Worm (Caenorhabditis elegans) whole organism, L2 larva: Measurements from ENCODE around the gene snb-5.

Experiments
- aly-2 ChIP-seq: fragments of 150-350 bp; optimal IDR thresholded peaks from 2 replicates; lab custom pipeline; 2014; ENCODE audit warnings: missing biosample characterization, missing genetic modification characterization
- ama-1 ChIP-seq: fragments of 150-350 bp; optimal IDR thresholded peaks from 2 replicates; lab custom pipeline; 2018; ENCODE audit warnings: inconsistent platforms
- ceh-82 ChIP-seq: fragments of 150-350 bp; optimal IDR thresholded peaks from 2 replicates; lab custom pipeline; 2014; ENCODE audit warnings: missing biosample characterization, missing genetic modification characterization
- egl-27 ChIP-seq: sonication (generic microtip); optimal IDR thresholded peaks from 3 replicates; lab custom pipeline; 2017; ENCODE audit warnings: missing biosample characterization, missing genetic modification reagents, missing genetic modification characterization
- fos-1 ChIP-seq: fragments of 150-350 bp; optimal IDR thresholded peaks from 2 replicates; lab custom pipeline; 2014; ENCODE audit warnings: missing biosample characterization, missing genetic modification characterization
- lin-11 ChIP-seq: fragments of 150-350 bp; sonication (generic microtip); optimal IDR thresholded peaks from 2 replicates; lab custom pipeline; 2014; ENCODE audit warnings: missing biosample characterization, missing genetic modification characterization, inconsistent platforms, mixed read lengths
- lin-13 ChIP-seq: fragments of 150-350 bp; optimal IDR thresholded peaks from 2 replicates; lab custom pipeline; 2014; ENCODE audit warnings: missing biosample characterization, missing genetic modification reagents, missing genetic modification characterization
- nhr-10 ChIP-seq: sonication (generic microtip); optimal IDR thresholded peaks from 2 replicates; lab custom pipeline; 2017; ENCODE audit warnings: missing biosample characterization, missing genetic modification characterization
- nhr-11 ChIP-seq: fragments of 150-350 bp; optimal IDR thresholded peaks from 2 replicates; lab custom pipeline; 2014; ENCODE audit warnings: missing biosample characterization, missing genetic modification characterization
- nhr-25 ChIP-seq: fragments of 150-350 bp; sonication (generic microtip); optimal IDR thresholded peaks from 3 replicates; lab custom pipeline; 2014; ENCODE audit warnings: missing biosample characterization, missing genetic modification characterization
- skn-1 ChIP-seq: sonication (generic microtip); optimal IDR thresholded peaks from 2 replicates; lab custom pipeline; 2017; ENCODE audit warnings: missing biosample characterization, missing genetic modification characterization
- unc-62 ChIP-seq: fragments of 150-350 bp; optimal IDR thresholded peaks from 2 replicates; lab custom pipeline; 2014; ENCODE audit warnings: missing biosample characterization, missing genetic modification reagents, missing genetic modification characterization
- ztf-4 ChIP-seq: fragments of 150-350 bp; optimal IDR thresholded peaks from 2 replicates; lab custom pipeline; 2014; ENCODE audit warnings: missing biosample characterization, missing genetic modification characterization

DNA sequence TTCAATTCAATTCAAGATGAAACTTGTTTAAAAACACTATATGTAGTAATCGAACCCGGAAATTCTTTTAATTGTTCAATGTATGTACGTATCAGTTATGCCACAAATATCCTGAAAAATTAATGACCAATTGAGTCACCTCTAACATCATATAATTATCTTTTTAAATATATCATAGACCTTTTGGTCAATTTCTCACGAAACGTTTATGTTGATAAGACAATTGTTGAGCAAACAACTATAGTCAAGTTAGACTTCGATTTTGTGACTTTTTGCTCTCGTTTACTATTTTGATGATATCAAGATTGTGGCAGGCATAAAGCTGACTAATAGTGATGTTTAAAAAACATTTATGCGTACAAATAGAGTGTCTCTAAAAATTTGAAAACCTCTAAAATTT is 37.4 kb downstream of the snb-5 start:
- TF ChIP-seq unc-62 (no peak), ama-1 (lab: Kevin White, UChicago) (no peak), nhr-25 (no peak), fos-1 (tag; lab: Kevin White, UChicago) (peak; percentile 93), lin-13 (GFP tag; lab: Kevin White, UChicago) (no peak), egl-27 (no peak), nhr-11 (tag; lab: Kevin White, UChicago) (no peak), lin-11 (tag; lab: Kevin White, UChicago) (no peak), ceh-82 (tag; lab: Kevin White, UChicago) (no peak), aly-2 (no peak), nhr-10 (tag; lab: Kevin White, UChicago) (no peak), skn-1 (no peak), ztf-4 (no peak)
